Worm (Caenorhabditis elegans): Measurements from ENCODE around the gene ugt-60.

The ugt-60 gene

DNA sequence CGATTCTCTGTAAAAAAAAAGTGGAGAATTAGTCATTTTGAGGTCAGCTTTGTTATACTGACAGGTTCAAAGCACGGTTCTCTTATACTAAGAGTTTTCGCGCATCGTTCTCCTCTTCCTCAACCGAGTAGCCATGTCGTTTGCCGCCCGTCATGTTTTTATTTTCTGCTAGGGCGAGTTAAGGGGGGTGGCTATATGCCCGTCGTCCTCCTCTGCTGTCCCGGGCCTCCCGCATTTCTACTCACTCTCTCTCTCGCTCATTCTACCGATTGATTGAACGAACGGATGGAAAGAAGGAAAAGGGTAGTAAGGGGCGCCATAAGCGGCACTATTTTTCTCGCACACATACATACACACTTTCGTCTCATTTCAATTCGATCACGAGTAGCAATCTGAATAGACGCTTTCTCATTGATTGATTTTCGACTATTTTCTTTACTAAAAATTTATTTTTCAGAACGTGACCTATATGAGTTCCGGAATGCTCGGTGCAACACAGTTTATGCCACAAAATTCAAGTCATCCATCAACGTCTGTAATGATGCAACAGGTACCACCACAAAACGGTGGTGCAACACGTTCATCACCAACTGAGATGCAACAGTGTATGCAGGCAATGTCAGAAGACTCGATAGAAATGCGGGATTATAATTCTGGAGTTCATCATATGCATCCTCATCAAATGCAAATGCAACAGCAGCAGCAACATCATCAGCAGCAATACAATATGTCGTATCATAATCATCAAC, 26.5 kb upstream of the ugt-60 start:
- TF ChIP-seq klf-2 (GFP tag; conservative IDR thresholded peaks at IDR 0.05) = no peak
- no peak for TF ChIP-seq T22C8.4 (GFP tag; IDR thresholded peaks at IDR 0.05)
- TF ChIP-seq ref-1 (GFP tag; conservative IDR thresholded peaks at IDR 0.05) = no peak; the same call in 1 of the 2 replicates
- no peak for TF ChIP-seq cog-1 (tag; optimal IDR thresholded peaks at IDR 0.05)
- TF ChIP-seq tab-1 (GFP tag; IDR thresholded peaks at IDR 0.05) = no peak
- no peak for TF ChIP-seq ztf-29 (GFP tag; IDR thresholded peaks at IDR 0.05)
- no peak for TF ChIP-seq med-1 (GFP tag; optimal IDR thresholded peaks at IDR 0.05; ENCODE audit: insufficient read depth)
- TF ChIP-seq flt-1 (GFP tag; IDR thresholded peaks at IDR 0.05) = no peak; the same call in 1 of the 2 replicates
- no peak for TF ChIP-seq ztf-23 (GFP tag; IDR thresholded peaks at IDR 0.05)

DNA sequence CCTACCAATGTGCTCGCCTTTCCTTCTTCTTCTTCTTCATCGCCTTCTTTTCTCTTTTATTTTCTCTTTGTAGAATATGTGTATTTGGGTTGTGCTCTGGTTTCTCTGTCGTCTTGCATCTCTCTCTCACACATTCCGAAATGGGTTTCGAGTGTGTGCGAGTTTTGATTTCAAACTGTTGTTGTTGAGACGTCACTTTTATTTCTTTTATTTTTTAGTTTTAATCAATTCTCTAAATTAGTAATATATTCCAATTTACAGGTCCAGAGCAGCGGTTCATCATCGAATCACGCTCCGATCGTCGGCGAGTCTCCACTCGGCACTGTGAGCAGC, 25.7 kb upstream of the ugt-60 start:
- TF ChIP-seq klf-2 (GFP tag; conservative IDR thresholded peaks at IDR 0.05) = no peak
- TF ChIP-seq flt-1 (GFP tag; IDR thresholded peaks at IDR 0.05) = no peak
- no peak for TF ChIP-seq ztf-23 (GFP tag; IDR thresholded peaks at IDR 0.05)
- TF ChIP-seq med-1 (GFP tag; optimal IDR thresholded peaks at IDR 0.05; ENCODE audit: insufficient read depth) = no peak
- TF ChIP-seq ztf-29 (GFP tag; IDR thresholded peaks at IDR 0.05) = no peak
- no peak for TF ChIP-seq ref-1 (GFP tag; conservative IDR thresholded peaks at IDR 0.05)
- no peak for TF ChIP-seq T22C8.4 (GFP tag; IDR thresholded peaks at IDR 0.05)
- TF ChIP-seq cog-1 (tag; optimal IDR thresholded peaks at IDR 0.05) = no peak

DNA sequence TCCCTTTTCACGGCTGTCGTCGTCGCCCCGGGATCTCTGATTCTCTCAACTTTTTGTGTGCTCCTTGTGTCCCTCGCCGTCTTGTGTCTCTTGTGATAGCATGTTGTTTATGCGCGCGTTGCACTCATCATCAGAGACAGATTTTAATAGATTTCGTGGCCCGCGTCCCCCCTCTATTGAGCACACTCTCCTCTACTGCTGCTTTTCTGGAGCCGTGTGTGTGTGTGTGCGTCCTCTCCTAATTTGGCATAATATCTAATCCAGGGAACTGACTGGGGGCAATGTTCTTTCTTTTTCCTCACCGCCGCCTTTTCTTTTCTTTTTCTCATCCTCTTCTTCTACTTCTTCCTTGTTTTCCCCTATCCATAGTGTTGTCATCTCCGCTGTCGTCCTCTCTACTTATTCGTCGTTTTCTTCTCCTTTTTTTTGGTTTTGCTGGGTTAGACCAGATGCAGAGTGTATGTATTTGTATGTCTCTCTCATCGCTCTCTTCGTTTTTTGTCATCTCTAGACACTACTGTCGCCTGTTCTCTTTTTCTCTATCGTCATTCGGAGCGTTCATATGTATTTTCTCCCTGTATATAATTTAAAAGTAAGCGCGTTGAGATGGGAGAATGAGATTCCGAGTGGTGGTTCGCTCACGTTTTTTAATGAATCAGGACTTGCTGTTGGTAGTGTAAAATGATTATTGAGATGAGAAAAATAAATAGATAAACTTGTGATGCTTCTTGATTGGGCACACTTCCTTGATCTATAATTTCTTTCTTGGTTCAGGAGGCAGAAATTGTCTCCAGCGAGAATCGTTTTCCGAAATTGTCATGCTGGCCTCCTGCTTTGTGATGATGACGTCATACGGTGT, 25.1 kb upstream of the ugt-60 start:
- no peak for TF ChIP-seq flt-1 (GFP tag; IDR thresholded peaks at IDR 0.05)
- 0 out of 2 replicates have a peak, but pooled peaks have one; percentile 57 for TF ChIP-seq ztf-23 (GFP tag; IDR thresholded peaks at IDR 0.05)
- TF ChIP-seq med-1 (GFP tag; optimal IDR thresholded peaks at IDR 0.05; ENCODE audit: insufficient read depth) = no peak
- TF ChIP-seq cog-1 (tag; optimal IDR thresholded peaks at IDR 0.05) = peak; percentile 64
- no peak for TF ChIP-seq T22C8.4 (GFP tag; IDR thresholded peaks at IDR 0.05)

DNA sequence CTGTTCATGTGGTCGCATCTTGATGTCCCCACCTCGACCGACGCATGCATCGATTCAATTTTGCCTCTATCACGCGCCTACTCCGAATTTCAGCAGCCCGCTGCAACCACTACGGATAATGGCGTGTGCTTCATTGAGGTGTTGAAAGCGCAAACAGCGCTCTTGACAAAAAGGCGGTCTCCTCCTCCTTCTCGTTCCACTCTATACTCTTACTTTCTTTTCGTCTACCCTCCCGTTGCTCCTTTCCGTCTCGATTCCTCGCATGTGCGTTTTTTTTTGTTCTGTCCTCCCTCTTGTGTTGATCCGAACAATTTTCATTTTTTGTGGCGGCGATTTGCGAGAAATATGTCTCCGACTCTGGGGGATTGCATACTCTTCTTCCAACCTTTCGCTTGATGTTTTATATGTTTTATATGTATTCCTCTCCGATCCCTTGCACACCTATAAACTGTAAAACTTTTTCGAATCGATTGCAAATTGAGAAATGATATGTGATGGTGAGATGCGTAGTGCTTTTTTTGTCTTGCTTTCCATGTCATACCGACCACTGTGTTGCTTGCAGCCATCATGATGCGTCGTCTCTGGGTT, 23.9 kb upstream of the ugt-60 start:
- TF ChIP-seq med-1 (GFP tag; optimal IDR thresholded peaks at IDR 0.05; ENCODE audit: insufficient read depth) (no peak), ztf-29 (GFP tag; IDR thresholded peaks at IDR 0.05) (no peak), flt-1 (GFP tag; IDR thresholded peaks at IDR 0.05) (peak; percentile 36; the same call in 1 of the 2 replicates)

DNA sequence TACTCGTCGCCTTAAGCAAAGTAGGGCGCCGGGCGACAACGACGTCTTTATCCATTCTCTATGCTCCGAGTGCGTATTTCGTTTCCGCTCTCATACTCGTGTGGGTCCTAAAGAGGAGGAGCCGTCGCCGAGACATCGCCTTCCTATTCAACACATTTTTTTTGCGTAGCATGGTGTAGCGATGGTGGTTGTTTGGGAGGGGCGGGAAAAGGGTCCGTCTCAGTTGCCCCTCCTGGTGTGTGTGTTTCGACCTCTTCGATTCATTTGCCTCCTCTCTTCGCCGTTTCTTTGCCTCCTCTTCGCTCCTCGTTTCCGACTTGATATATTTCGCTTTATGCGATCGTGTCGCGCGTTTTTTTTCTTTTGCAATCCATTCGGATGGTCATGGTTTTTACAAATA, 22.9 kb upstream of the ugt-60 start:
- TF ChIP-seq ztf-23 (GFP tag; IDR thresholded peaks at IDR 0.05) (no peak), cog-1 (tag; optimal IDR thresholded peaks at IDR 0.05) (no peak), flt-1 (GFP tag; IDR thresholded peaks at IDR 0.05) (no peak)

DNA sequence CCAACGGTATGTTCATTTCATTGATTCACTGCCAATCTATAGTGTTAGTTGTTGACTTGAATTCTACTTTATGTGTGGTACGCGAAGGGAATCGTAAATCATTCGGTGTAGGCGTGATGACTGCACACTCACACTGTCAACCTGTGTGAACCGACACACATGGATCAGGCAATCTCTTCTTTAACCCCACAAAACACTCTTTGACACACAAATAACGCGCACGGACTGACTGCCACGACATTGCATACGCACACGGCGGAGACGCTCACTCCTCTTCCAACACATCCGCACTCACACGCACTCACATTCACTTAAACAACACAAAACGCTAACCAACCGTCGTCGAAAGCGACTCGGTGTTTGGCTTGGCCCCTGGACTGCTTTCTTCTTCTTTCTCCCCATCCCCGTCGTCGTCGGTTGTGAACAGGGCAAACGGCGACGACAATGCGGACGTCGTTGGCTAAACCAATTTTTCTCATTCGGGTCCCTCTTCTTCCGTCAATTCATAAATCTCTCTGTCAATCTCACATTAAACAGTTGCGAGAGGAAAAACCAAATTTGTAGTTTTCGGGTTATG, 21.4 kb upstream of the ugt-60 start:
- no peak for TF ChIP-seq ztf-29 (GFP tag; IDR thresholded peaks at IDR 0.05)
- TF ChIP-seq ref-1 (GFP tag; conservative IDR thresholded peaks at IDR 0.05) = no peak
- TF ChIP-seq tab-1 (GFP tag; IDR thresholded peaks at IDR 0.05) = no peak
- TF ChIP-seq cog-1 (tag; optimal IDR thresholded peaks at IDR 0.05) = no peak
- no peak for TF ChIP-seq ztf-23 (GFP tag; IDR thresholded peaks at IDR 0.05)
- no peak for TF ChIP-seq klf-2 (GFP tag; conservative IDR thresholded peaks at IDR 0.05)
- TF ChIP-seq flt-1 (GFP tag; IDR thresholded peaks at IDR 0.05) = no peak
- TF ChIP-seq T22C8.4 (GFP tag; IDR thresholded peaks at IDR 0.05) = no peak
- no peak for TF ChIP-seq med-1 (GFP tag; optimal IDR thresholded peaks at IDR 0.05; ENCODE audit: insufficient read depth)

DNA sequence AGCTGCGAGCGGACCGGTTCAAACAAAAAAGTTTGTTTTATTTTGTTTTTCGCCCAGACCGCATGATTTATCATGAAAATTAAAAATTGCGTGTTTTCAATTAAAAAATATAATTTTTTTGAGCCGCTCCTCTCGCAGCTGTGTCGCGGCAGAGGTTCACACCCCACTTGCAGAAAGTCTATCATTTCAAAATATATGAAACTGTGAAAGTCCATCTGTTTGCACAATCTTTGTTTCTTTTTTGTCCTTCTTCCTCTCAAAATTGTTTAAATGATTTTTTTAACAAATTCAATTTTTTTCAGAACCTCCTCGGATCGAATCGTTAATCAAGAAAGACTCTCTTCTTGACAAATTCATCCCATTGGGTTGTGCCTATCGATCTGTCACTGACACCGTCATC, 20.7 kb upstream of the ugt-60 start, which contains the start of gene tlk-1:
Gene tlk-1 (plus strand): TSS at position 301 of the 400 bp plus-strand sequence.
- no peak for TF ChIP-seq ref-1 (GFP tag; conservative IDR thresholded peaks at IDR 0.05)
- TF ChIP-seq cog-1 (tag; optimal IDR thresholded peaks at IDR 0.05) = no peak
- TF ChIP-seq T22C8.4 (GFP tag; IDR thresholded peaks at IDR 0.05) = no peak
- no peak for TF ChIP-seq med-1 (GFP tag; optimal IDR thresholded peaks at IDR 0.05; ENCODE audit: insufficient read depth)
- no peak for TF ChIP-seq tab-1 (GFP tag; IDR thresholded peaks at IDR 0.05)
- TF ChIP-seq klf-2 (GFP tag; conservative IDR thresholded peaks at IDR 0.05) = no peak
- no peak for TF ChIP-seq ztf-23 (GFP tag; IDR thresholded peaks at IDR 0.05)

DNA sequence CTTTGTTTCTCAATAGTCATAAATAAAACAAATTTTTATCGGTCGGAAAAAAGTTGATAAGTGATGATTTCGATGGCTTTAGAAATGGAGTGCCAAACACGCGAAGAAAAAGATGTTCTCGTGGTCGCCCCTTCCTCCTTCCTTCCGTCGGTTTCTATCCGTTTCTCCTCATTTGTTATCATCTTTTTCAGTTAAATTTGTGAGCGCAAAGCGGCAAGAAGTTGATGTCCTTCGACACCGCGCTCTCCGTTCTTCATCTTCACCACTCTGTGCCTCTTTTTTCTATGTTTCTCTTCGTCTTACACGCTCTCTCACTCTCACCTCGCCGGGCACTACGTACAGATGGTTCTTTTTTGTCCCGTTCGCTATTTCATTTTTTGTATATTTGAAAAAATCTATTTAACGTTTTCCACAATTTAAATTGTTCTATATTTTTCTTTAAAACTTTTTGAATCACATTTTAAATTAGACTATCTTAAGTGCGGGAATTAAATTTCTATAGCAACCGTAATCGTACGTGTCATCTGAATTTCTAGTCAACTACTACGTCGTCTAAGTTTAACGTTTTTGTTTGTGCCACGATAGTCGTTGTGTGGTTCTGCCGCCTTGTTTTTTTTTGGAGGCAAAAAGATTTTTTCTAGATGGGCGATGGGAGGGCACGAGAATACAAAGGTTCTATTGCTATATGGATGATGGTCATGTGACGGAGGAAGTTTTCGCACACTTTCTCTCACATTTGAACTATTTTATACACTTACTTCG, 20.0 kb upstream of the ugt-60 start:
- TF ChIP-seq ztf-23 (GFP tag; IDR thresholded peaks at IDR 0.05) (no peak), T22C8.4 (GFP tag; IDR thresholded peaks at IDR 0.05) (no peak), cog-1 (tag; optimal IDR thresholded peaks at IDR 0.05) (no peak), ztf-29 (GFP tag; IDR thresholded peaks at IDR 0.05) (no peak), klf-2 (GFP tag; conservative IDR thresholded peaks at IDR 0.05) (no peak), flt-1 (GFP tag; IDR thresholded peaks at IDR 0.05) (no peak), med-1 (GFP tag; optimal IDR thresholded peaks at IDR 0.05; ENCODE audit: insufficient read depth) (no peak), tab-1 (GFP tag; IDR thresholded peaks at IDR 0.05) (no peak), ref-1 (GFP tag; conservative IDR thresholded peaks at IDR 0.05) (no peak)

DNA sequence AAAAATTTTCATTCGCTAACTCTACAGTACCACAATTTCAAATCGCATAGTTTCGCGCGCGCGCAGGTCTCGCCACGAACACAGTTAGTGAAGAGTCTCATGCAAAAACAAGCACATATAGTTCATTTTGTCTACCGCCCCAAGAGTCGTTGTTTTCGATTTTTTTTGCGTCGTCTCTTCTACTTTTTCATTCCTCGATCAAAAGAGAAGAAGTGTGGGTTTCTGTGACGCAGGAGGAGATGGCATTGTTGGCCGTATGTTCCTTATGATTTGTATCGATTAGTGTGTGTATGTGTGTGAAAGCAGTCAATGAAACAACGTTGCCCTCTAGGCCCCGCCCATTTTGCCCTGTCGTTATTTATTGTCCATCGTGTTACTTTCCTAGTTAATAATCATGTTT, 19.0 kb upstream of the ugt-60 start:
- TF ChIP-seq T22C8.4 (GFP tag; IDR thresholded peaks at IDR 0.05) (no peak), ztf-29 (GFP tag; IDR thresholded peaks at IDR 0.05) (no peak), tab-1 (GFP tag; IDR thresholded peaks at IDR 0.05) (no peak), cog-1 (tag; optimal IDR thresholded peaks at IDR 0.05) (no peak), ztf-23 (GFP tag; IDR thresholded peaks at IDR 0.05) (no peak), ref-1 (GFP tag; conservative IDR thresholded peaks at IDR 0.05) (no peak), flt-1 (GFP tag; IDR thresholded peaks at IDR 0.05) (no peak), klf-2 (GFP tag; conservative IDR thresholded peaks at IDR 0.05) (no peak), med-1 (GFP tag; optimal IDR thresholded peaks at IDR 0.05; ENCODE audit: insufficient read depth) (no peak)

Measured in whole organism, midembryonic.